Fruit fly (Drosophila melanogaster): ENCODE results near the gene GMF.

GMF gene

dm6 chr2L:16299466-16300311, 3.1 kb downstream of the GMF start, which contains the start of the genes heix and CG17328 (continued):
- no peak for TF ChIP-seq Doc2 (GFP tag; IDR thresholded peaks at IDR 0.05)
- TF ChIP-seq trem (tag; optimal IDR thresholded peaks at IDR 0.05): peak; percentile 66
- TF ChIP-seq Asciz (GFP tag; optimal IDR thresholded peaks at IDR 0.05): no peak
- TF ChIP-seq CG6791 (GFP tag; IDR thresholded peaks at IDR 0.05; ENCODE audit: partially characterized antibody): no peak
- TF ChIP-seq ERR (GFP tag; optimal IDR thresholded peaks at IDR 0.05): no peak
- peak; percentile 64 for TF ChIP-seq Dbx (GFP tag; IDR thresholded peaks at IDR 0.05)
- peak; percentile 73 for TF ChIP-seq Hr3 (GFP tag; optimal IDR thresholded peaks at IDR 0.05)
- TF ChIP-seq insv (GFP tag; optimal IDR thresholded peaks at IDR 0.05): peak in 1 of 2 experiments; percentile 36
- TF ChIP-seq CG8290 (GFP tag; optimal IDR thresholded peaks at IDR 0.05): peak; percentile 36
- TF ChIP-seq CG8290 (tag; optimal IDR thresholded peaks at IDR 0.05): peak in 1 of 2 experiments; percentile 2
- peak; percentile 65 for TF ChIP-seq CG6689 (GFP tag; IDR thresholded peaks at IDR 0.05)
- TF ChIP-seq lbe (GFP tag; optimal IDR thresholded peaks at IDR 0.05): peak; percentile 7
- TF ChIP-seq CG16863 (GFP tag; optimal IDR thresholded peaks at IDR 0.05): peak; percentile 49
- peak; percentile 72 for TF ChIP-seq CG15696 (tag; optimal IDR thresholded peaks at IDR 0.05)
- peak; percentile 70 to 72 for TF ChIP-seq dpn (GFP tag; optimal IDR thresholded peaks at IDR 0.05)
- peak; percentile 52 for TF ChIP-seq Rx (GFP tag; IDR thresholded peaks at IDR 0.05)
- peak; percentile 27 for TF ChIP-seq NC2α (GFP tag; optimal IDR thresholded peaks at IDR 0.05)
- no peak for TF ChIP-seq CG7987 (GFP tag; optimal IDR thresholded peaks at IDR 0.05)
- TF ChIP-seq sens (GFP tag): peak; percentile 94
- no peak for TF ChIP-seq CG4360 (GFP tag; IDR thresholded peaks at IDR 0.05)
- TF ChIP-seq hth (optimal IDR thresholded peaks at IDR 0.05): no peak
- TF ChIP-seq corto (GFP tag; optimal IDR thresholded peaks at IDR 0.05): peak; percentile 33
- no peak; the same call in 1 of the 2 replicates for TF ChIP-seq Bgb (GFP tag; IDR thresholded peaks at IDR 0.05; ENCODE audit: partially characterized antibody)
- TF ChIP-seq CG17385 (GFP tag; optimal IDR thresholded peaks at IDR 0.05): peak; percentile 58
- TF ChIP-seq lmd (GFP tag; IDR thresholded peaks at IDR 0.05): peak; percentile 78
- peak; percentile 39 for TF ChIP-seq Myb (GFP tag; optimal IDR thresholded peaks at IDR 0.05)
- TF ChIP-seq CG15073 (GFP tag; optimal IDR thresholded peaks at IDR 0.05): no peak
- peak; percentile 72 for TF ChIP-seq CG7556 (GFP tag; optimal IDR thresholded peaks at IDR 0.05)
- peak in 1 of 2 experiments; percentile 50 for TF ChIP-seq tll (GFP tag; optimal IDR thresholded peaks at IDR 0.05)
- no peak for TF ChIP-seq chinmo (GFP tag; IDR thresholded peaks at IDR 0.05; ENCODE audit: partially characterized antibody)
- peak; percentile 64 for TF ChIP-seq eyg (GFP tag; optimal IDR thresholded peaks at IDR 0.05)
- TF ChIP-seq klu (GFP tag; IDR thresholded peaks at IDR 0.05): no peak; the same call in 1 of the 2 replicates
- peak; percentile 82 for TF ChIP-seq CG12391 (tag; optimal IDR thresholded peaks at IDR 0.05)
- peak; percentile 83 for TF ChIP-seq MESR4 (GFP tag; optimal IDR thresholded peaks at IDR 0.05)
- TF ChIP-seq sim (GFP tag; IDR thresholded peaks at IDR 0.05): no peak
- peak; percentile 30 for TF ChIP-seq NK7.1 (GFP tag; optimal IDR thresholded peaks at IDR 0.05)
- peak; percentile 66 for TF ChIP-seq Ssrp (tag; optimal IDR thresholded peaks at IDR 0.05)
- TF ChIP-seq CG33213 (GFP tag; optimal IDR thresholded peaks at IDR 0.05): peak; percentile 38
- TF ChIP-seq Meics (GFP tag; optimal IDR thresholded peaks at IDR 0.05): peak; percentile 73
- no peak for TF ChIP-seq Vsx1 (GFP tag; optimal IDR thresholded peaks at IDR 0.05)
- TF ChIP-seq Fer2 (tag; optimal IDR thresholded peaks at IDR 0.05): peak; percentile 75
- peak; percentile 75 for TF ChIP-seq CG9797 (GFP tag; optimal IDR thresholded peaks at IDR 0.05)
- no peak for TF ChIP-seq bowl (GFP tag; IDR thresholded peaks at IDR 0.05)
- peak; percentile 73 for TF ChIP-seq CG13296 (GFP tag; optimal IDR thresholded peaks at IDR 0.05)
- TF ChIP-seq p53 (GFP tag; optimal IDR thresholded peaks at IDR 0.05): no peak
- no peak for TF ChIP-seq salm (tag; optimal IDR thresholded peaks at IDR 0.05)
- peak; percentile 82 for TF ChIP-seq dysf (GFP tag; IDR thresholded peaks at IDR 0.05)
- no peak for TF ChIP-seq sc (optimal IDR thresholded peaks at IDR 0.05)
- TF ChIP-seq sc (GFP tag; optimal IDR thresholded peaks at IDR 0.05): no peak
- peak; percentile 85 for TF ChIP-seq Rfx (GFP tag; IDR thresholded peaks at IDR 0.05)

Measured in whole organism, embryonic.